Worm (Caenorhabditis elegans): ENCODE data around the gene nstp-9.

- no peak for TF ChIP-seq tab-1 (GFP tag; IDR thresholded peaks at IDR 0.05)
- no peak for TF ChIP-seq ztf-29 (GFP tag; IDR thresholded peaks at IDR 0.05)
- no peak for TF ChIP-seq klf-2 (GFP tag; conservative IDR thresholded peaks at IDR 0.05)
- TF ChIP-seq ztf-23 (GFP tag; IDR thresholded peaks at IDR 0.05), result no peak
- no peak for TF ChIP-seq cog-1 (tag; optimal IDR thresholded peaks at IDR 0.05)
Observed at ce11 chrX:10896498-10896897, 23.0 kb downstream of the nstp-9 start, which contains the start of gene haly-1.

All from whole organism, midembryonic.